Fruit fly (Drosophila melanogaster): ENCODE measurements around the gene Osi16.

Osi16 gene

DNA sequence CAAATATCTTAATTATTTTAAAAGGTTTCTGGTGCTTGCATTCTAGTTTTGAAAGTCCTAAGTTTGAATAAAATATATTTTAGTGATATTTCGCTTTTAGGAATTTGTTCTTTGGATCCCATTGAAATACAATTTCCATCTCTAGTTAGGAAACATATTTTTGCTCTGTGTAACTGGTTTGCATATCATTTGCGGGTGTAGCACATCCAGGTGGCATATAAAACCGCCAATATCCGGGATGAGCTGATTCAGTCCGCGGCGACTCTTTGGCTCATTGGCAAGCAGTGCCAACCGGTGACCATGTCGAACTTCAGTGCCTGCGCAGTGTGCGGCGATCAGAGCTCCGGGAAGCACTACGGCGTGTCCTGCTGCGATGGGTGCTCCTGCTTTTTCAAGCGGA lies 43.9 kb downstream of the Osi16 start, which contains the start of gene Hr83:
TSS of gene Hr83 (plus strand) at position 301 of the 400 bp plus-strand sequence.
- TF ChIP-seq CG1620 (GFP tag; optimal IDR thresholded peaks at IDR 0.05) = no peak
- no peak for TF ChIP-seq CG7045 (GFP tag; optimal IDR thresholded peaks at IDR 0.05)
- no peak for TF ChIP-seq CG14711 (tag; optimal IDR thresholded peaks at IDR 0.05)
- no peak for TF ChIP-seq CG33017 (tag; optimal IDR thresholded peaks at IDR 0.05)
- TF ChIP-seq cic (GFP tag; optimal IDR thresholded peaks at IDR 0.05) = no peak
- no peak for TF ChIP-seq CG12768 (GFP tag; optimal IDR thresholded peaks at IDR 0.05)
- no peak for TF ChIP-seq ovo (GFP tag; optimal IDR thresholded peaks at IDR 0.05)
- no peak for TF ChIP-seq cnc (optimal IDR thresholded peaks at IDR 0.05)
- TF ChIP-seq CG7101 (tag; optimal IDR thresholded peaks at IDR 0.05) = no peak
- TF ChIP-seq Crg-1 (GFP tag; optimal IDR thresholded peaks at IDR 0.05) = no peak
- TF ChIP-seq CG11617 (GFP tag; optimal IDR thresholded peaks at IDR 0.05) = no peak
- TF ChIP-seq pad (GFP tag; optimal IDR thresholded peaks at IDR 0.05) = no peak
- no peak for TF ChIP-seq Mnt (GFP tag; optimal IDR thresholded peaks at IDR 0.05)
- no peak for TF ChIP-seq tj (GFP tag; optimal IDR thresholded peaks at IDR 0.05)

DNA sequence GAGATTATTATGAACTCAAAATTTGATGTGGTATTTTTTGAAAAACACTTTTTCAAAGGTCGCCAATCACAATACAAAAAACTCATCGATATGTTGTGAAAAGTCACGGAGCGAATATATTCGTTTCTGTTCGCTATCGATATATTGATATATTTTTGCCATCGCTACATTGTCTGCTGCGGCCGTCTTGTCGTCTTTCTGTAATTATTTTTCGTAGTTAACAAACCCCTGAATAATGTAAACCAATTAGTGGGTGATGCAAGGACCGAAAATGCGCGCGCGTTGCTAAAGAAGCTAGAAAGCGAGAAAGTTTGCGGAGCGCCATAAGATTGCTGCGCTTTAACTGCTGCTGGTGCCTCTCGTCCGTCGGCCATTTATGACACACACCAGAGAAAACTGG lies 45.7 kb downstream of the Osi16 start, which contains the start of gene Pak:
TSS of gene Pak (plus strand) at position 142 of the 400 bp plus-strand sequence.
- no peak for TF ChIP-seq CG7045 (GFP tag; optimal IDR thresholded peaks at IDR 0.05)
- TF ChIP-seq toe (GFP tag; optimal IDR thresholded peaks at IDR 0.05) = no peak
- TF ChIP-seq CG12768 (GFP tag; optimal IDR thresholded peaks at IDR 0.05) = no peak
- TF ChIP-seq tj (GFP tag; optimal IDR thresholded peaks at IDR 0.05) = no peak
- no peak for TF ChIP-seq cic (GFP tag; optimal IDR thresholded peaks at IDR 0.05)

- TF ChIP-seq CG5204 (GFP tag; optimal IDR thresholded peaks at IDR 0.05) (no peak), pad (GFP tag; optimal IDR thresholded peaks at IDR 0.05) (peak; percentile 92), cic (GFP tag; optimal IDR thresholded peaks at IDR 0.05) (peak; percentile 34), tj (GFP tag; optimal IDR thresholded peaks at IDR 0.05) (no peak), CG33017 (tag; optimal IDR thresholded peaks at IDR 0.05) (no peak), bab1 (GFP tag; optimal IDR thresholded peaks at IDR 0.05) (no peak)
Observed at dm6 chr3R:6351181-6351580, 46.1 kb downstream of the Osi16 start.

DNA sequence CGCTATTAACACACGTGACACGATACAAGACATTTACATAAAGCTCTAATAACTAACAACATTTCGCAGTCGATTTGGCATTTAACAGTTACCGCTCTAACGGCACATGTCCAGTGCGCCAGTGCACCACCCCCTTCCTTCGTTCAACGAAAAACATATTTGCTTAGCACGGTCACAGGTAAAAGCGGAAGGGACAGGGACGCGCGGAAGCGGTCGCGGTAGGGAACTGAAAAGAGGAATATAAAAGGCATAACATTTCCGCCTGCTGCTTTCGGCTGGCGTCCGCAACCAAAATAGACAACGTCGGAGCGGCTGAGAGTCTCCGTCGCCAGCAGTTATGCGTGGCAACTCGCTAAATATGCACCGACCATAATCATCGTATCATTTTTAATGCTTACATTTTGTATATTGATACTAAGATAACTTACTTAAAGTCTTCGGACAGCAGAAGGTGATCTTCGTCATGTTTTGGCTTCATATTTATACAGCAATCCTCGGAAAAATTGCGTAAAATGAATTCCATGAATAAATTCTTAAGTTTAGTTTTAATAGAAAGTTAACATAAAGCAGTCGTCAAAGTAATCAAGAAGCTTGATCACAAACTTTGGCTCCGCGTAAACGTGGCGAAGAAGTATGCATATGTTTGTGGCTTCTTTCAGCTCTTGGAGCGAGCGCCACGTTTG lies 46.8 kb downstream of the Osi16 start:
- TF ChIP-seq CG33017 (tag; optimal IDR thresholded peaks at IDR 0.05) (peak; percentile 9), CG7045 (GFP tag; optimal IDR thresholded peaks at IDR 0.05) (no peak), CG7101 (tag; optimal IDR thresholded peaks at IDR 0.05) (peak; percentile 12), cic (GFP tag; optimal IDR thresholded peaks at IDR 0.05) (no peak), kay (GFP tag; ENCODE audit: borderline replicate concordance) (no peak), pad (GFP tag; optimal IDR thresholded peaks at IDR 0.05) (no peak), Mnt (GFP tag; optimal IDR thresholded peaks at IDR 0.05) (no peak), CG14711 (tag; optimal IDR thresholded peaks at IDR 0.05) (no peak), ovo (GFP tag; optimal IDR thresholded peaks at IDR 0.05) (peak; percentile 38), Hr96 (GFP tag; optimal IDR thresholded peaks at IDR 0.05) (no peak), bab1 (GFP tag; optimal IDR thresholded peaks at IDR 0.05) (no peak)

DNA sequence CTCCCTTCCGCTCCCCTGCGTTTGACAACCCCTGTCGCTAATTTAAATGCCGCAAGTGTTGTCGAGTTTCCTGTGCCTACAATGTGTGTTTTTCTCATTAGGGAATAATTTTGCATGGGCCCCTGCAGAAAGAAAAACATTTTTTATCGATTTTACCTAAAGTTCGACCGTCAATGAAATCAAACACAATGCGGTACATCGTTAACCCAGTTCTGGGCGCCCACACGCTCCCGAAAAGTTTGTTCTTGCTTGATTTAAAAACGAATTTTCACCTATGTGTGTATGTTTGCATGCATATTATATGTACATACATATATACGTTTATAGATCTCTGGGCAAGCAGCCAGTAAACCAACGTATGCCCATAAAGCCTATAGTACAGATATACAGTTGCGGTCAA lies 47.4 kb downstream of the Osi16 start:
- TF ChIP-seq bab1 (GFP tag; optimal IDR thresholded peaks at IDR 0.05) (no peak), Mnt (GFP tag; optimal IDR thresholded peaks at IDR 0.05) (no peak), CG14711 (tag; optimal IDR thresholded peaks at IDR 0.05) (no peak), CG7101 (tag; optimal IDR thresholded peaks at IDR 0.05) (no peak), Hr96 (GFP tag; optimal IDR thresholded peaks at IDR 0.05) (no peak), CG5204 (GFP tag; optimal IDR thresholded peaks at IDR 0.05) (no peak), Crg-1 (GFP tag; optimal IDR thresholded peaks at IDR 0.05) (no peak), cic (GFP tag; optimal IDR thresholded peaks at IDR 0.05) (no peak), CG33017 (tag; optimal IDR thresholded peaks at IDR 0.05) (no peak), CG1620 (GFP tag; optimal IDR thresholded peaks at IDR 0.05) (no peak), ovo (GFP tag; optimal IDR thresholded peaks at IDR 0.05) (no peak), cnc (optimal IDR thresholded peaks at IDR 0.05) (no peak)

- TF ChIP-seq Mnt (GFP tag; optimal IDR thresholded peaks at IDR 0.05) (no peak), ovo (GFP tag; optimal IDR thresholded peaks at IDR 0.05) (peak; percentile 26), CG5204 (GFP tag; optimal IDR thresholded peaks at IDR 0.05) (peak; percentile 35), tj (GFP tag; optimal IDR thresholded peaks at IDR 0.05) (no peak), kay (GFP tag; ENCODE audit: borderline replicate concordance) (peak; percentile 84), bab1 (GFP tag; optimal IDR thresholded peaks at IDR 0.05) (no peak), pad (GFP tag; optimal IDR thresholded peaks at IDR 0.05) (peak; percentile 11), CG7101 (tag; optimal IDR thresholded peaks at IDR 0.05) (no peak), Clk (GFP tag; optimal IDR thresholded peaks at IDR 0.05) (no peak)
Observed at dm6 chr3R:6352893-6353623, 48.0 kb downstream of the Osi16 start.
